Fruit fly (Drosophila melanogaster) whole organism, prepupa: ENCODE results near the gene CG32026.

ENCODE experiments used
- CG4318 ChIP-seq: fragments of 200-800 bp; sonication (Bioruptor generic); optimal IDR thresholded peaks from 3 replicates; lab custom pipeline; 2017; ENCODE audit warnings: missing biosample characterization, mild to moderate bottlenecking, missing genetic modification characterization
- Sox15 ChIP-seq: fragments of 200-800 bp; sonication (Bioruptor generic); optimal IDR thresholded peaks from 3 replicates; lab custom pipeline; 2016; ENCODE audit warnings: missing biosample characterization, missing genetic modification characterization
- ss ChIP-seq, 2 experiments: fragments of 200-800 bp; sonication (Bioruptor generic); optimal IDR thresholded peaks; 2 replicates in 1 of 2; 3 replicates in 1 of 2; lab custom pipeline; 2017 to 2018; ENCODE audit warnings: mild to moderate bottlenecking in 2 of 2, missing biosample characterization in 2 of 2, missing genetic modification characterization in 2 of 2, moderate library complexity in 1 of 2

DNA sequence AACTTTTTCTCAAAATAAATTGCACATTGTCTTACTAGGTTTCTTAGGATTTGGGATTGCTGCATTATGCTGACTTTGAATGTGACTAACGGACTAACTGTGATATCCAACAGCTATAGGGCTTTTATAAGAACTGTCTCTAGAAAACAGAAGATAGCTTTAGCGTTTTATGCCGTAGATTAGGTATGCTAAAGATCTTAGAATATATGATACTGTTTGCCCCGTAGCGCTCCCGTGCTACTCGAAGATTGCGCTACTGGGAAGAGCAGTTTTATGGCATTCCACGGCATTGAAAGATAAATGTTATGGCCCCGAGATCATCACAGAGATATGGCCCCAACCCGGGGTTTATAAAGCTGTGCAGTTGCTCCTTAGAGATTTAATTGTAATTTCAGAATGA lies 34.2 kb upstream of the CG32026 start, which contains the start of the genes CG13311 and CG34426:
- TF ChIP-seq CG4318 (no peak), Sox15 (GFP tag; lab: Kevin White, UChicago) (no peak), ss (GFP tag; optimal IDR thresholded peaks at IDR 0.05; lab: Kevin White, UChicago) (no peak)
